Worm (Caenorhabditis elegans): ENCODE results near the gene T24H10.1.
A peak's percentile ranks its signal among the peaks of the same experiment; 100 is the strongest.

The T24H10.1 gene

ce11 chrII:9112851-9113250 lies 13.7 kb downstream of the T24H10.1 start, which contains the start of gene jun-1 (continued):
- TF ChIP-seq jun-1 (tag; optimal IDR thresholded peaks at IDR 0.05): no peak
- peak; percentile 93 for TF ChIP-seq snu-23 (GFP tag; optimal IDR thresholded peaks at IDR 0.05)
- no peak for TF ChIP-seq nhr-76 (tag; optimal IDR thresholded peaks at IDR 0.05)
- TF ChIP-seq aha-1 (tag; optimal IDR thresholded peaks at IDR 0.05): peak; percentile 14
- TF ChIP-seq nhr-28 (tag; optimal IDR thresholded peaks at IDR 0.05): peak; percentile 68
- TF ChIP-seq hlh-17 (GFP tag; optimal IDR thresholded peaks at IDR 0.05; ENCODE audit: borderline replicate concordance): no peak
- TF ChIP-seq ztf-4 (tag; optimal IDR thresholded peaks at IDR 0.05): peak; percentile 68
- TF ChIP-seq fos-1 (tag; optimal IDR thresholded peaks at IDR 0.05): peak; percentile 100
- TF ChIP-seq Y116A8C.19 (tag; optimal IDR thresholded peaks at IDR 0.05; ENCODE audit: borderline replicate concordance): no peak
- TF ChIP-seq lin-15B (tag; optimal IDR thresholded peaks at IDR 0.05): peak; percentile 37
- TF ChIP-seq nhr-90 (tag; optimal IDR thresholded peaks at IDR 0.05; ENCODE audit: poor library complexity): peak; percentile 80
- TF ChIP-seq hpl-2 (GFP tag; optimal IDR thresholded peaks at IDR 0.05): peak; percentile 37
- peak; percentile 96 for TF ChIP-seq nhr-71 (tag; optimal IDR thresholded peaks at IDR 0.05)
- TF ChIP-seq pag-3 (tag; optimal IDR thresholded peaks at IDR 0.05; ENCODE audit: borderline replicate concordance, insufficient read depth): no peak
- TF ChIP-seq egl-13 (tag; optimal IDR thresholded peaks at IDR 0.05): peak; percentile 14
- TF ChIP-seq grh-1 (GFP tag; IDR thresholded peaks at IDR 0.05): peak; percentile 83
- peak; percentile 24 for TF ChIP-seq zip-4 (GFP tag; optimal IDR thresholded peaks at IDR 0.05)
- TF ChIP-seq fkh-8 (tag; optimal IDR thresholded peaks at IDR 0.05): peak; percentile 88
- no peak for TF ChIP-seq elt-2 (tag; optimal IDR thresholded peaks at IDR 0.05)
- TF ChIP-seq unc-30 (tag; optimal IDR thresholded peaks at IDR 0.05): no peak
- TF ChIP-seq tlp-1 (tag; optimal IDR thresholded peaks at IDR 0.05): no peak
- TF ChIP-seq dpl-1 (GFP tag; optimal IDR thresholded peaks at IDR 0.05): peak; percentile 63 to 69 (median 66)
- peak; percentile 55 to 86 for TF ChIP-seq egl-27 (tag; optimal IDR thresholded peaks at IDR 0.05)
- TF ChIP-seq C04F5.9 (tag; optimal IDR thresholded peaks at IDR 0.05): peak; percentile 39
- TF ChIP-seq zag-1 (tag; optimal IDR thresholded peaks at IDR 0.05): no peak
- peak; percentile 93 for TF ChIP-seq mep-1 (tag; optimal IDR thresholded peaks at IDR 0.05)
- TF ChIP-seq snpc-4 (tag; optimal IDR thresholded peaks at IDR 0.05): peak; percentile 70
- peak; percentile 48 for TF ChIP-seq pax-3 (tag; optimal IDR thresholded peaks at IDR 0.05)
- TF ChIP-seq fkh-4 (tag; optimal IDR thresholded peaks at IDR 0.05; ENCODE audit: borderline replicate concordance): no peak
- TF ChIP-seq unc-98 (GFP tag; IDR thresholded peaks at IDR 0.05): no peak
- no peak for TF ChIP-seq vab-15 (tag; optimal IDR thresholded peaks at IDR 0.05)
- TF ChIP-seq mab-9 (GFP tag; IDR thresholded peaks at IDR 0.05): 0 out of 2 replicates have a peak, but pooled peaks have one; percentile 42
- peak; percentile 96 for TF ChIP-seq nhr-77 (tag; optimal IDR thresholded peaks at IDR 0.05)
- TF ChIP-seq ztf-11 (tag; optimal IDR thresholded peaks at IDR 0.05): no peak
- peak; percentile 65 for TF ChIP-seq xbp-1 (tag; optimal IDR thresholded peaks at IDR 0.05)
- no peak for TF ChIP-seq efl-3 (GFP tag; optimal IDR thresholded peaks at IDR 0.05)
- TF ChIP-seq ceh-63 (GFP tag; optimal IDR thresholded peaks at IDR 0.05): no peak
- TF ChIP-seq ama-1 (optimal IDR thresholded peaks at IDR 0.05): no peak
- peak; percentile 98 for TF ChIP-seq nhr-85 (tag)
- no peak for TF ChIP-seq sptf-1 (tag; optimal IDR thresholded peaks at IDR 0.05)
- TF ChIP-seq nhr-47 (tag; optimal IDR thresholded peaks at IDR 0.05): peak; percentile 85
- peak in 1 of 2 experiments; percentile 69 for TF ChIP-seq mdl-1 (tag; optimal IDR thresholded peaks at IDR 0.05)
- TF ChIP-seq unc-130 (tag; optimal IDR thresholded peaks at IDR 0.05): peak; percentile 36
- no peak for TF ChIP-seq sox-4 (tag; optimal IDR thresholded peaks at IDR 0.05)
- TF ChIP-seq aly-2 (tag; optimal IDR thresholded peaks at IDR 0.05): peak; percentile 71
- TF ChIP-seq pqm-1 (tag; optimal IDR thresholded peaks at IDR 0.05): no peak
- TF ChIP-seq nhr-237 (tag; optimal IDR thresholded peaks at IDR 0.05): peak; percentile 92
- TF ChIP-seq lsy-2 (tag; optimal IDR thresholded peaks at IDR 0.05): peak; percentile 85 to 95

Data from whole organism, L1 larva.